Fruit fly (Drosophila melanogaster) whole organism, adult: ENCODE data around the gene CG32814.

ENCODE experiments used
- CG33017 ChIP-seq: fragments of 200-800 bp; sonication (Bioruptor generic); optimal IDR thresholded peaks from 2 replicates; lab custom pipeline; 2018; ENCODE audit warnings: missing biosample characterization, mild to moderate bottlenecking, missing genetic modification characterization, moderate library complexity
- Clk ChIP-seq: fragments of 200-800 bp; sonication (Bioruptor generic); optimal IDR thresholded peaks from 2 replicates; lab custom pipeline; 2017; ENCODE audit warnings: missing biosample characterization, missing genetic modification characterization
- cic ChIP-seq: fragments of 200-800 bp; sonication (Bioruptor generic); optimal IDR thresholded peaks from 2 replicates; lab custom pipeline; 2017; ENCODE audit warnings: missing biosample characterization, mild to moderate bottlenecking, missing genetic modification characterization, moderate library complexity
- kay ChIP-seq: fragments of 200-800 bp; sonication (Bioruptor generic); peaks from one replicate; lab custom pipeline; 2016; ENCODE audit warnings: missing biosample characterization, missing genetic modification characterization, borderline replicate concordance
- ovo ChIP-seq: fragments of 200-800 bp; sonication (Bioruptor generic); optimal IDR thresholded peaks from 2 replicates; lab custom pipeline; 2016; ENCODE audit warnings: missing biosample characterization, missing genetic modification characterization
- tj ChIP-seq: fragments of 200-800 bp; sonication (Bioruptor generic); optimal IDR thresholded peaks from 3 replicates; lab custom pipeline; 2017; ENCODE audit warnings: missing biosample characterization, mild to moderate bottlenecking, missing genetic modification characterization, moderate library complexity

DNA sequence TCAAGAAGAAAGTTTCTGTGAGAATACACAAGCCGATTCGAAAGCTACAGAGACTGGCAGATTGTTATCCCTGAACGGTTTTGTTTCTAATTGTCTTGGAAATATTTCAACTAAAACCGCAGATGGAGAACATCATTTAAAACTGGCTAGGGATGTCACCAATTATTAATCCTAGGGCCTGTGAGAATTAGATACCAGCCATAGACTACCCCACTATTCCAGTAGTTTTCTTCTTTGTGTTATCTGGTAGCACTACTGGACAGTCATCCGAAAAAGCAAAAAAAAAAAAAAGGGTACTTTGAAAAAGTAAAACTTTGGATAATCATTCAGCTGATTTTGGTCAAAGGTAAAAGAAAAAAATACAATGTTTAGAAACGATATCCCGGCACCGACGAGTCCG is 36.3 kb downstream of the CG32814 start, which contains the start of gene CG18823:
- TF ChIP-seq kay (GFP tag; lab: Kevin White, UChicago) (no peak), CG33017 (tag; lab: Kevin White, UChicago) (no peak), cic (GFP tag; lab: Kevin White, UChicago) (no peak), Clk (GFP tag; lab: Kevin White, UChicago) (no peak), ovo (GFP tag; lab: Kevin White, UChicago) (no peak), tj (no peak)
